Fruit fly (Drosophila melanogaster): ENCODE results near the gene CG33258.

DNA sequence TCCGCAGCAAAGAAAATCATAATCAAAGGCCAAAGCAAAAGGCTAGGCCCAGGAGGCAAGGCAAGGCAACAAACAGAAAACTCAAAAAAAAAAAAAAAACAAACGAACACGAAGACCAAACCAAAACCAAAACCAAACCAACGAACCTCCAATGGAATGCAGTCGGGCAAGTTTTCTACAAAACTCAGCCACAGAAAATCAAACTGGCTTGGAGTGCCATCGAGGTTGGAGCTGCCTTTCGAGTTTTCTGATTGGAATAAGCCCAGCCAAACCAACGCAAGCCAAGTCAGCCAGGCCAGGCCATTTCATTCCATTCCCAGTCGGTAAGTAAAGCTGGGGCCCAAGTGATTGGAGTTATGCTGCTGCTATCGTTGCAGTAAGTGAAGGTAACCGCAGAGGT is 39.7 kb upstream of the CG33258 start:
- TF ChIP-seq CG9948 (tag; optimal IDR thresholded peaks at IDR 0.05) (no peak), EcR (GFP tag; optimal IDR thresholded peaks at IDR 0.05) (no peak), CG15710 (tag; optimal IDR thresholded peaks at IDR 0.05) (no peak), CG13204 (GFP tag; optimal IDR thresholded peaks at IDR 0.05) (no peak), CG8301 (tag; optimal IDR thresholded peaks at IDR 0.05) (no peak), D1 (tag; optimal IDR thresholded peaks at IDR 0.05) (no peak), CG34367 (tag; optimal IDR thresholded peaks at IDR 0.05) (no peak), CG32121 (GFP tag; IDR thresholded peaks at IDR 0.05) (no peak)

All from whole organism, pupa.